Fruit fly (Drosophila melanogaster): ENCODE results near the gene CG14563.

The CG14563 gene

DNA sequence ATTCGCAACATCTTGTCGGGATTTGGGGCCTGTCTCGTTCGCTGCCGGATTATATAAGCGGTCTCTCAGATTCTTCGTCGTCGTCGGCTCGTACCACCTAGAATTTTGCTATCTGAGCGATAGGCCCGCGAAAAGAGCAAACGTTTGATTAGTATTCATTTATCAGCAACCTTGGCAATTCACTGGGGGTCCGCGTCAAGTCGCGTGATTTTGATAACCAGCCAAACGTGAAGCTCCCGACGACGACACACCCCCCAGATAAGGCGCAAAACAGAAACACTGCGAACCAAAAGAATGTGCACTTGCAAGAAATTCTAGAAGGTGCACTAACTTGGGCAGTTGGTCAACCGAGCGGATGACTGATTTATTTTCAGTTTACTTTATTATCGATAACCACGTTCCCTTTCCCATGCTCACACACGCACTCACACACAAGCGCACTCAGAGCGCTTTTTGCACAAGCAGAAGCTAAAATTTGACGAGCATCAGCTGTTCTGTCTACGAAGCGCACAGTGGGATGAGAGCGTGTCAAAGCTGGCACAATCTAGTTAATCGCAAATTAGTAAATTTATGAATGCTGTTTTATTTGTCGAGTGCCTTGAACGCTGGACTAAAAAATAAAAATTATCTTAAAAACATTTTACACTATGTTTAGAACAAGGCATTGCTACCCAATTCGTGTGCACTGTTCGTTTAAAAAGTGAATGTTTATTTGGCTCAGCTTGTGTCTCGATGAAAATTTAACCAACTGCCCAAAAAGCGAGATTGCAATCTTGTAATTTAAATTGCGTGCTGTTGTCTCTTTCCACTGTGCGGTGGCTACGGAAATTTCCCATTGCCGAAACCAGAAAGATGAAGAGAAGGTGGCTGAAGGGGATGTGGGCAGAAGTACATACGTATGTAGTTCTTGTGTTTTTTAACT is 2.2 kb downstream of the CG14563 start (continued):
- TF ChIP-seq CG42726 (GFP tag; IDR thresholded peaks at IDR 0.05; ENCODE audit: partially characterized antibody) (no peak), ase (GFP tag; IDR thresholded peaks at IDR 0.05) (peak; percentile 73; the same call in 2 of the 3 replicates), crp (GFP tag; optimal IDR thresholded peaks at IDR 0.05) (peak; percentile 36 to 81), insv (GFP tag; optimal IDR thresholded peaks at IDR 0.05) (peak; percentile 56 to 58), CG6175 (GFP tag; IDR thresholded peaks at IDR 0.05) (peak; percentile 72), sens (GFP tag) (peak; percentile 99), ham (GFP tag; IDR thresholded peaks at IDR 0.05) (peak; percentile 67; the same call in 1 of the 2 replicates), gro (GFP tag; optimal IDR thresholded peaks at IDR 0.05) (peak; percentile 96), ind (GFP tag; optimal IDR thresholded peaks at IDR 0.05) (peak; percentile 94), knrl (GFP tag; IDR thresholded peaks at IDR 0.05; ENCODE audit: partially characterized antibody) (peak; percentile 49; the same call in 1 of the 3 replicates), CG33557 (GFP tag; optimal IDR thresholded peaks at IDR 0.05) (peak; percentile 64), zfh2 (GFP tag; optimal IDR thresholded peaks at IDR 0.05) (peak; percentile 89), CG8944 (GFP tag; optimal IDR thresholded peaks at IDR 0.05) (peak; percentile 82), Six4 (GFP tag; optimal IDR thresholded peaks at IDR 0.05) (peak; percentile 93), CG6683 (GFP tag; optimal IDR thresholded peaks at IDR 0.05) (peak; percentile 85), CG4820 (GFP tag; optimal IDR thresholded peaks at IDR 0.05) (peak; percentile 94), tll (GFP tag; optimal IDR thresholded peaks at IDR 0.05) (peak in 1 of 2 experiments; percentile 3), inv (GFP tag; IDR thresholded peaks at IDR 0.05; ENCODE audit: partially characterized antibody) (0 out of 2 replicates have a peak, but pooled peaks have one; percentile 28), bab2 (GFP tag; optimal IDR thresholded peaks at IDR 0.05) (peak; percentile 89), NFAT (GFP tag; IDR thresholded peaks at IDR 0.05) (peak; percentile 79), slbo (GFP tag; IDR thresholded peaks at IDR 0.05) (peak; percentile 89), ac (GFP tag; optimal IDR thresholded peaks at IDR 0.05) (peak; percentile 65), br (optimal IDR thresholded peaks at IDR 0.05) (no peak), Hsf (GFP tag; optimal IDR thresholded peaks at IDR 0.05) (peak; percentile 95), CG13624 (GFP tag; optimal IDR thresholded peaks at IDR 0.05) (peak; percentile 94), Sox102F (GFP tag; optimal IDR thresholded peaks at IDR 0.05) (peak; percentile 92), Hmr (GFP tag; optimal IDR thresholded peaks at IDR 0.05) (peak; percentile 95), Nf-YB (GFP tag; optimal IDR thresholded peaks at IDR 0.05) (peak; percentile 77), CG16815 (GFP tag; optimal IDR thresholded peaks at IDR 0.05) (peak; percentile 88), rib (GFP tag; IDR thresholded peaks at IDR 0.05) (peak; percentile 65), CG7271 (tag; optimal IDR thresholded peaks at IDR 0.05) (peak; percentile 42), Asciz (GFP tag; optimal IDR thresholded peaks at IDR 0.05) (peak; percentile 93), MTF-1 (GFP tag; optimal IDR thresholded peaks at IDR 0.05; ENCODE audit: borderline replicate concordance) (peak; percentile 16), CG32767 (GFP tag; IDR thresholded peaks at IDR 0.05) (peak; percentile 89), CG7987 (GFP tag; optimal IDR thresholded peaks at IDR 0.05) (peak; percentile 69), HLH4C (GFP tag; IDR thresholded peaks at IDR 0.05; ENCODE audit: partially characterized antibody) (peak; percentile 58), dpn (GFP tag; optimal IDR thresholded peaks at IDR 0.05) (peak; percentile 92 to 96), ato (GFP tag; IDR thresholded peaks at IDR 0.05; ENCODE audit: partially characterized antibody) (no peak), CG18599 (GFP tag; optimal IDR thresholded peaks at IDR 0.05) (peak; percentile 95), wdn (GFP tag; IDR thresholded peaks at IDR 0.05) (peak; percentile 83), CG12769 (tag; optimal IDR thresholded peaks at IDR 0.05) (peak; percentile 88), CG14014 (GFP tag; IDR thresholded peaks at IDR 0.05) (peak; percentile 90), CG2129 (GFP tag; IDR thresholded peaks at IDR 0.05; ENCODE audit: partially characterized antibody) (no peak), CG12219 (GFP tag; optimal IDR thresholded peaks at IDR 0.05) (peak; percentile 91), ranshi (GFP tag; IDR thresholded peaks at IDR 0.05) (peak; percentile 90), CG8478 (optimal IDR thresholded peaks at IDR 0.05) (no peak), Ets65A (GFP tag) (peak; percentile 99), Side (GFP tag; optimal IDR thresholded peaks at IDR 0.05) (peak; percentile 89)

Data from whole organism, embryonic.